Fruit fly (Drosophila melanogaster) whole organism, prepupa: ENCODE measurements around the gene CG5402.

Experiments
- CG10669 ChIP-seq: fragments of 200-800 bp; sonication (Bioruptor generic); optimal IDR thresholded peaks from 3 replicates; lab custom pipeline; 2018; ENCODE audit warnings: missing biosample characterization, mild to moderate bottlenecking, missing genetic modification characterization, moderate library complexity
- CG11294 ChIP-seq: fragments of 200-800 bp; sonication (Bioruptor generic); IDR thresholded peaks from 2 replicates; pipeline ENCODE4 v1.3.6; 2022; ENCODE audit warnings: missing biosample characterization, missing genetic modification characterization
- CG31627 ChIP-seq: fragments of 200-800 bp; sonication (Bioruptor generic); optimal IDR thresholded peaks from 3 replicates; lab custom pipeline; 2016; ENCODE audit warnings: missing biosample characterization, missing genetic modification characterization
- CG6276 ChIP-seq: fragments of 200-800 bp; sonication (Bioruptor generic); optimal IDR thresholded peaks from 2 replicates; lab custom pipeline; 2017; ENCODE audit warnings: missing biosample characterization, mild to moderate bottlenecking, missing genetic modification characterization
- CG7368 ChIP-seq: fragments of 200-800 bp; sonication (Bioruptor generic); optimal IDR thresholded peaks from 3 replicates; lab custom pipeline; 2016; ENCODE audit warnings: missing biosample characterization, missing genetic modification characterization
- CG8119 ChIP-seq: fragments of 200-800 bp; sonication (Bioruptor generic); IDR thresholded peaks from 3 replicates; pipeline ENCODE4 v1.3.6; 2022; ENCODE audit warnings: missing biosample characterization, missing genetic modification characterization
- CG9139 ChIP-seq: fragments of 200-800 bp; sonication (Bioruptor generic); optimal IDR thresholded peaks from 3 replicates; lab custom pipeline; 2017; ENCODE audit warnings: missing biosample characterization, mild to moderate bottlenecking, missing genetic modification characterization
- Ets21C ChIP-seq: fragments of 200-800 bp; sonication (Bioruptor generic); optimal IDR thresholded peaks from 3 replicates; lab custom pipeline; 2016; ENCODE audit warnings: missing biosample characterization, missing genetic modification characterization
- Gug ChIP-seq: fragments of 200-800 bp; sonication (Bioruptor generic); IDR thresholded peaks from 2 replicates; pipeline ENCODE4 v1.3.6; 2022; ENCODE audit warnings: missing biosample characterization, missing genetic modification characterization
- Hr4 ChIP-seq: fragments of 200-800 bp; sonication (Bioruptor generic); optimal IDR thresholded peaks from 3 replicates; lab custom pipeline; 2016; ENCODE audit warnings: missing biosample characterization, missing genetic modification characterization
- OdsH ChIP-seq: fragments of 200-800 bp; sonication (Bioruptor generic); optimal IDR thresholded peaks from 3 replicates; lab custom pipeline; 2016; ENCODE audit warnings: missing biosample characterization, missing genetic modification characterization
- esn ChIP-seq: fragments of 200-800 bp; sonication (Bioruptor generic); optimal IDR thresholded peaks from 2 replicates; lab custom pipeline; 2016; ENCODE audit warnings: missing biosample characterization, mild to moderate bottlenecking, missing genetic modification characterization, moderate library complexity
- lz ChIP-seq: fragments of 200-800 bp; sonication (Bioruptor generic); optimal IDR thresholded peaks from 3 replicates; lab custom pipeline; 2016; ENCODE audit warnings: missing biosample characterization, missing genetic modification characterization

DNA sequence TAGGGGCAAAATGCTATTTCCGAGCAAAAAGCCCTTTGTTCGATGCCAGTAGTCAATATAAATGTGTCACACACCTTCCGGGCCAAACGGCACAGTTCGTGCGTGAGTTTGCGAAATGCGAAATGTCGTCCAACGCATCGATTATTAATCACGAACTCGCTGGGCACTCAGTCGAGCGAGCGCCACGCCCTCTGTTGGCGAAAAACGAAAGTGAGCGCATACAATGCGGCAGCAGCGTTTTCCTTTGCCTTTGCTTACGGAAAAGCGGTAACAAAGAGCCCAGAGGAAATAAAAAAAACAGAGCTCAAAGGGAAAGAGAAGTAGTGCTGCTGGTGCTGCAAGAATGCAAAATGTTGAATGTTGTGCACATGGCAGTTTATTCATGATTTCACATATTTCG is 25.2 kb downstream of the CG5402 start:
- TF ChIP-seq CG6276 (GFP tag; lab: Kevin White, UChicago) (no peak), CG9139 (GFP tag; lab: Kevin White, UChicago) (no peak), CG11294 (GFP tag; lab: Robert Waterston, UW) (no peak), Gug (GFP tag; lab: Robert Waterston, UW) (no peak), CG8119 (GFP tag; lab: Robert Waterston, UW) (no peak), CG10669 (GFP tag; lab: Kevin White, UChicago) (no peak), esn (GFP tag; lab: Kevin White, UChicago) (no peak), CG31627 (GFP tag; lab: Kevin White, UChicago) (no peak), OdsH (no peak), Hr4 (GFP tag; lab: Kevin White, UChicago) (no peak), lz (no peak), Ets21C (GFP tag; lab: Kevin White, UChicago) (no peak), CG7368 (GFP tag; lab: Kevin White, UChicago) (no peak)
